Worm (Caenorhabditis elegans) whole organism, mixed stage, embryonic: ENCODE data around the gene F41H10.2.

Experiments
- ceh-83 ChIP-seq: fragments of 200-800 bp; sonication (Bioruptor generic); optimal IDR thresholded peaks from 2 replicates; lab custom pipeline; 2018; ENCODE audit warnings: mild to moderate bottlenecking, missing genetic modification characterization, missing compliant biosample characterization
- drap-1 ChIP-seq: fragments of 200-800 bp; sonication (Bioruptor generic); optimal IDR thresholded peaks from 3 replicates; lab custom pipeline; 2018; ENCODE audit warnings: mild to moderate bottlenecking, missing genetic modification characterization, missing compliant biosample characterization
- elt-1 ChIP-seq: sonication (generic microtip); optimal IDR thresholded peaks from 2 replicates; lab custom pipeline; 2017; ENCODE audit warnings: missing genetic modification characterization, mild to moderate bottlenecking, missing compliant biosample characterization, antibody characterized with exemption, moderate library complexity, borderline replicate concordance; ENCODE audit not compliant: insufficient read depth
- elt-3 ChIP-seq: fragments of 150-350 bp; optimal IDR thresholded peaks from 2 replicates; lab custom pipeline; 2014; ENCODE audit warnings: missing biosample characterization, missing genetic modification characterization
- flh-1 ChIP-seq: fragments of 200-800 bp; sonication (Bioruptor generic); optimal IDR thresholded peaks from 2 replicates; lab custom pipeline; 2018; ENCODE audit warnings: mild to moderate bottlenecking, missing genetic modification characterization, moderate library complexity, missing compliant biosample characterization
- ham-2 ChIP-seq: fragments of 200-800 bp; sonication (Bioruptor generic); optimal IDR thresholded peaks from 2 replicates; lab custom pipeline; 2018; ENCODE audit warnings: mild to moderate bottlenecking, missing genetic modification characterization, missing compliant biosample characterization
- hlh-1 ChIP-seq: fragments of 150-350 bp; optimal IDR thresholded peaks from 2 replicates; lab custom pipeline; 2014; ENCODE audit warnings: missing biosample characterization, missing genetic modification reagents, missing genetic modification characterization
- lin-32 ChIP-seq: fragments of 200-800 bp; sonication (Bioruptor generic); optimal IDR thresholded peaks from 2 replicates; lab custom pipeline; 2018; ENCODE audit warnings: mild to moderate bottlenecking, missing genetic modification characterization, missing compliant biosample characterization
- mab-5 ChIP-seq: fragments of 150-350 bp; optimal IDR thresholded peaks from 2 replicates; lab custom pipeline; 2014; ENCODE audit warnings: missing biosample characterization, missing genetic modification characterization
- mep-1 ChIP-seq: fragments of 150-350 bp; optimal IDR thresholded peaks from 2 replicates; lab custom pipeline; 2017; ENCODE audit warnings: missing biosample characterization, missing genetic modification reagents, missing genetic modification characterization, inconsistent platforms
- mls-2 ChIP-seq: sonication (generic microtip); optimal IDR thresholded peaks from 2 replicates; lab custom pipeline; 2016; ENCODE audit warnings: mild to moderate bottlenecking, missing genetic modification characterization, moderate library complexity, missing compliant biosample characterization
- nhr-2 ChIP-seq: fragments of 150-350 bp; optimal IDR thresholded peaks from 2 replicates; lab custom pipeline; 2014; ENCODE audit warnings: missing biosample characterization, missing genetic modification characterization
- nhr-28 ChIP-seq: fragments of 150-350 bp; optimal IDR thresholded peaks from 2 replicates; lab custom pipeline; 2014; ENCODE audit warnings: missing biosample characterization, missing genetic modification characterization
- snpc-4 ChIP-seq: fragments of 150-350 bp; optimal IDR thresholded peaks from 2 replicates; lab custom pipeline; 2014; ENCODE audit warnings: missing biosample characterization, missing genetic modification characterization
- sptf-1 ChIP-seq: sonication (generic microtip); optimal IDR thresholded peaks from 2 replicates; lab custom pipeline; 2017; ENCODE audit warnings: mild to moderate bottlenecking, missing genetic modification characterization, moderate library complexity, missing compliant biosample characterization
- unc-39 ChIP-seq: fragments of 150-350 bp; optimal IDR thresholded peaks from 2 replicates; lab custom pipeline; 2014; ENCODE audit warnings: missing biosample characterization, missing genetic modification characterization

F41H10.2 gene

DNA sequence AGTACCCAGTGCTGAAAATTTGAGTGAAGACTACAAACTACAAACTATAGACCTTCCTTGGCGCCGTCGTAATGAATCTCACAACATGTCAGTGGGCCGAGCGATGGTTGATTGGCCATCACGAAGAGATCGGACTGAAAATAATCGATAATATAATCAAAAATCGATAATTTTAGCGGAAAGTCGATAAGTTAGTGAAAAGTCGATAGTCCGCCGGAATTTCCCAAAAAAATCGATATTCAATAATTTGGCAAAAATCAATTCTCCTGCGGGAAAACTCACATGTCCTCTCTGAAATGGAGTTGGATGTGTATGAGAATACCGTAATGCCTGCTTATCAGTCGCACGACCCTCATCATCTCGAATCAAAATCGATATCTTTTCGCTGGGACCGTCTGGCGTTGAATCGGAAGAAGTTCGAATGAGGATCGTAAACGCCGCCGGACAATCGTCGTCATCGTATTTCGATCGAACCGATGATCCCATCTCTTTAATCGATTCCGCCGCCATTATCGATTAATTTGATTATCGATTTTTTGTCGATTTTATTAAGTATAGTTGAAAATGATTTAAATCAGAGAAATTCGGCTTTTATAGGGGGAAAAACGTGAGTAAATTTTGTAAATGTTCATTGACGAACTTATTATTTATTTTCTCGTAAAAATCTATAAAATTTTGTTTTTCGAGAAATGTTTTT lies 30.4 kb downstream of the F41H10.2 start, which contains the start of gene ZK616.8:
Gene ZK616.8, minus strand, starts transcription at position 553 of the 697 bp plus-strand sequence.
- TF ChIP-seq elt-3 (tag; lab: Kevin White, UChicago): no peak
- TF ChIP-seq unc-39 (tag; lab: Kevin White, UChicago): no peak
- TF ChIP-seq ham-2: no peak
- TF ChIP-seq mep-1 (tag; lab: Kevin White, UChicago): no peak
- no peak for TF ChIP-seq mab-5 (tag; lab: Kevin White, UChicago)
- TF ChIP-seq snpc-4 (tag; lab: Kevin White, UChicago): no peak
- no peak for TF ChIP-seq lin-32 (GFP tag; lab: Kevin White, UChicago)
- no peak for TF ChIP-seq sptf-1
- TF ChIP-seq hlh-1 (tag; lab: Kevin White, UChicago): no peak

DNA sequence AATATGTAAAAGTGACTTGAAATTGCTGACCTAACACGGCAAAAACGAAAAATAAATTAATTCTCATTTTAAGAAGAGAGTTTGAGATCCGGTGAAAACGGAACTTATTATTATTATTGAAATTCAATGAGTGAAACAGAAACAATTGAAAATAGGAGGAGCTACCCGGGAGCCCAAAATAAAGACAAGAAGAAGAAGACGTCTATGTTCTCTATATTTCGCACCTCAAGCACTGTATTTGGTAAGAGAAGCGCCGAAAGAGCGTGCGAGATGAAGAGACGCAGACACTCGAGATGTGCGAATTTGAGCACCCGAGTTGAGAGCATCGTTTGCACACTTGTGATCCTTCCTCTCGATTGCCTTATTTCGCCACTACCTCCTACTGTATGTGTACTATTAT lies 34.3 kb downstream of the F41H10.2 start, which contains the start of gene spp-7:
Gene spp-7, minus strand, starts transcription at position 101 of the 400 bp plus-strand sequence.
- no peak for TF ChIP-seq elt-3 (tag; lab: Kevin White, UChicago)
- no peak for TF ChIP-seq mab-5 (tag; lab: Kevin White, UChicago)
- TF ChIP-seq flh-1 (GFP tag; lab: Kevin White, UChicago): no peak
- TF ChIP-seq mls-2 (tag; lab: Kevin White, UChicago): no peak
- no peak for TF ChIP-seq drap-1
- no peak for TF ChIP-seq nhr-2 (tag; lab: Kevin White, UChicago)
- no peak for TF ChIP-seq elt-1 (tag; lab: Kevin White, UChicago)
- TF ChIP-seq hlh-1 (tag; lab: Kevin White, UChicago): no peak

- TF ChIP-seq nhr-28 (no peak), snpc-4 (tag; lab: Kevin White, UChicago) (no peak), sptf-1 (no peak), elt-3 (tag; lab: Kevin White, UChicago) (no peak), ceh-83 (no peak), mls-2 (tag; lab: Kevin White, UChicago) (no peak), unc-39 (tag; lab: Kevin White, UChicago) (no peak), ham-2 (no peak)
These were observed 37.7 kb downstream of the F41H10.2 start, which contains the start of gene ehn-3 for ce11 chrIV:5419122-5419521. Gene ehn-3, minus strand, starts transcription at chrIV:5419222.
